Worm (Caenorhabditis elegans): ENCODE results near the gene lact-6.

ce11 chrIV:17441260-17441659, 10.1 kb upstream of the lact-6 start:
- TF ChIP-seq ceh-14 (tag; optimal IDR thresholded peaks at IDR 0.05), result no peak
- TF ChIP-seq K09A11.1 (tag; optimal IDR thresholded peaks at IDR 0.05; ENCODE audit: insufficient read depth), result no peak
- TF ChIP-seq lim-6 (tag; optimal IDR thresholded peaks at IDR 0.05), result no peak
- no peak for TF ChIP-seq elt-2 (tag; optimal IDR thresholded peaks at IDR 0.05)
- TF ChIP-seq ceh-18 (tag; optimal IDR thresholded peaks at IDR 0.05), result no peak
- no peak for TF ChIP-seq unc-55 (GFP tag; optimal IDR thresholded peaks at IDR 0.05)
- TF ChIP-seq ref-2 (tag; optimal IDR thresholded peaks at IDR 0.05), result no peak
- no peak for TF ChIP-seq lin-11 (tag; optimal IDR thresholded peaks at IDR 0.05)

Measured in whole organism, late embryonic.